Fruit fly (Drosophila melanogaster) whole organism, embryonic: ENCODE results near the gene mei-218.

Source experiments
- B-H2 ChIP-seq: fragments of 200-800 bp; sonication (Bioruptor generic); optimal IDR thresholded peaks from 2 replicates; lab custom pipeline; 2018; ENCODE audit warnings: missing biosample characterization, mild to moderate bottlenecking, missing genetic modification characterization
- Bdp1 ChIP-seq: fragments of 200-800 bp; sonication (Bioruptor generic); optimal IDR thresholded peaks from 3 replicates; lab custom pipeline; 2016; ENCODE audit warnings: missing biosample characterization, missing genetic modification characterization
- Bgb ChIP-seq: fragments of 200-800 bp; sonication (Bioruptor generic); IDR thresholded peaks from 2 replicates; pipeline ENCODE4 v1.3.6; 2022; ENCODE audit warnings: missing biosample characterization, missing genetic modification characterization; ENCODE audit not compliant: partially characterized antibody
- Blimp-1 ChIP-seq: fragments of 200-800 bp; sonication (Bioruptor generic); optimal IDR thresholded peaks from 3 replicates; lab custom pipeline; 2018; ENCODE audit warnings: missing biosample characterization, missing genetic modification characterization, mild to moderate bottlenecking, moderate library complexity, missing genetic modification reagents
- CG11085 ChIP-seq: fragments of 200-800 bp; sonication (Bioruptor generic); IDR thresholded peaks from 2 replicates; pipeline ENCODE4 v1.3.6; 2022; ENCODE audit warnings: missing biosample characterization, missing genetic modification characterization
- CG11456 ChIP-seq: fragments of 200-800 bp; sonication (Bioruptor generic); IDR thresholded peaks from 3 replicates; pipeline ENCODE4 v1.3.6; 2022; ENCODE audit warnings: missing biosample characterization, missing genetic modification characterization
- CG13287 ChIP-seq: fragments of 200-800 bp; sonication (Bioruptor generic); IDR thresholded peaks from 2 replicates; pipeline ENCODE4 v1.3.6; 2022; ENCODE audit warnings: missing biosample characterization, missing genetic modification characterization; ENCODE audit not compliant: partially characterized antibody
- CG17612 ChIP-seq: fragments of 200-800 bp; sonication (Bioruptor generic); IDR thresholded peaks from 2 replicates; pipeline ENCODE4 v1.3.6; 2022; ENCODE audit warnings: missing biosample characterization, missing genetic modification characterization
- CG3163 ChIP-seq: fragments of 200-800 bp; sonication (Bioruptor generic); optimal IDR thresholded peaks from 3 replicates; lab custom pipeline; 2016; ENCODE audit warnings: missing biosample characterization, missing genetic modification characterization
- CG32532 ChIP-seq: fragments of 200-800 bp; sonication (Bioruptor generic); IDR thresholded peaks from 2 replicates; pipeline ENCODE4 v1.3.6; 2022; ENCODE audit warnings: missing biosample characterization, missing genetic modification characterization
- CG34376 ChIP-seq: fragments of 200-800 bp; sonication (Bioruptor generic); optimal IDR thresholded peaks from 2 replicates; lab custom pipeline; 2018; ENCODE audit warnings: missing biosample characterization, mild to moderate bottlenecking, missing genetic modification characterization
- CG4328 ChIP-seq: fragments of 200-800 bp; sonication (Bioruptor generic); optimal IDR thresholded peaks from 3 replicates; lab custom pipeline; 2017; ENCODE audit warnings: missing biosample characterization, missing genetic modification reagents, missing genetic modification characterization
- CG6854 ChIP-seq: fragments of 200-800 bp; sonication (Bioruptor generic); optimal IDR thresholded peaks from 3 replicates; lab custom pipeline; 2017; ENCODE audit warnings: missing biosample characterization, mild to moderate bottlenecking, missing genetic modification characterization
- CG9876 ChIP-seq: fragments of 200-800 bp; sonication (Bioruptor generic); optimal IDR thresholded peaks from 2 replicates; lab custom pipeline; 2016; ENCODE audit warnings: missing biosample characterization, missing genetic modification characterization
- CG9932 ChIP-seq: fragments of 200-800 bp; sonication (Bioruptor generic); IDR thresholded peaks from 2 replicates; pipeline ENCODE4 v1.3.6; 2022; ENCODE audit warnings: missing biosample characterization, missing genetic modification characterization
- CrebB ChIP-seq: fragments of 200-800 bp; sonication (Bioruptor generic); optimal IDR thresholded peaks from 3 replicates; lab custom pipeline; 2018; ENCODE audit warnings: missing biosample characterization, mild to moderate bottlenecking, missing genetic modification characterization
- D19A ChIP-seq: fragments of 200-800 bp; optimal IDR thresholded peaks from 3 replicates; lab custom pipeline; 2019; ENCODE audit warnings: missing biosample characterization, mild to moderate bottlenecking, missing genetic modification characterization, moderate library complexity
- Dfd ChIP-seq, 2 experiments: fragments of >200 bp; optimal IDR thresholded peaks; 2 replicates each; lab custom pipeline; 2017; ENCODE audit warnings: missing biosample characterization in 2 of 2, missing genetic modification characterization in 2 of 2
- Doc2 ChIP-seq: fragments of 200-800 bp; sonication (Bioruptor generic); IDR thresholded peaks from 2 replicates; pipeline ENCODE4 v1.3.6; 2022; ENCODE audit warnings: missing biosample characterization, missing genetic modification characterization
- Dp ChIP-seq: fragments of 200-800 bp; sonication (Bioruptor generic); optimal IDR thresholded peaks from 2 replicates; lab custom pipeline; 2018; ENCODE audit warnings: missing biosample characterization, mild to moderate bottlenecking, missing genetic modification characterization, moderate library complexity
- Drgx ChIP-seq: fragments of 200-800 bp; sonication (Bioruptor generic); IDR thresholded peaks from 2 replicates; pipeline ENCODE4 v1.3.6; 2022; ENCODE audit warnings: missing biosample characterization, missing genetic modification characterization
- E2f2 ChIP-seq: fragments of 200-800 bp; sonication (Bioruptor generic); IDR thresholded peaks from 2 replicates; pipeline ENCODE4 v1.3.6; 2022; ENCODE audit warnings: missing biosample characterization, missing genetic modification characterization
- Ets65A ChIP-seq: fragments of 200-800 bp; sonication (Bioruptor generic); peaks from one replicate; lab custom pipeline; 2016; ENCODE audit warnings: missing biosample characterization, missing genetic modification characterization
- Hey ChIP-seq: fragments of 200-800 bp; sonication (Bioruptor generic); optimal IDR thresholded peaks from 3 replicates; lab custom pipeline; 2018; ENCODE audit warnings: missing biosample characterization, mild to moderate bottlenecking, missing genetic modification characterization
- Lim3 ChIP-seq: fragments of 200-800 bp; sonication (Bioruptor generic); IDR thresholded peaks from 2 replicates; pipeline ENCODE4 v1.3.6; 2022; ENCODE audit warnings: missing biosample characterization, missing genetic modification characterization
- NC2α ChIP-seq: fragments of 200-800 bp; sonication (Bioruptor generic); optimal IDR thresholded peaks from 2 replicates; lab custom pipeline; 2016; ENCODE audit warnings: missing biosample characterization, missing genetic modification characterization
- Ravus ChIP-seq: fragments of 200-800 bp; sonication (Bioruptor generic); IDR thresholded peaks from 2 replicates; pipeline ENCODE4 v1.3.6; 2022; ENCODE audit warnings: missing biosample characterization, missing genetic modification characterization
- Rfx ChIP-seq: fragments of 200-800 bp; sonication (Bioruptor generic); IDR thresholded peaks from 2 replicates; pipeline ENCODE4 v1.3.6; 2022; ENCODE audit warnings: missing biosample characterization, missing genetic modification characterization
- ase ChIP-seq: fragments of 200-800 bp; sonication (Bioruptor generic); IDR thresholded peaks from 3 replicates; pipeline ENCODE4 v1.3.6; 2022; ENCODE audit warnings: missing biosample characterization, missing genetic modification characterization
- bigmax ChIP-seq: fragments of 200-800 bp; sonication (Bioruptor generic); optimal IDR thresholded peaks from 2 replicates; lab custom pipeline; 2018; ENCODE audit warnings: missing biosample characterization, mild to moderate bottlenecking, missing genetic modification characterization
- cato ChIP-seq: fragments of 200-800 bp; sonication (Bioruptor generic); optimal IDR thresholded peaks from 2 replicates; lab custom pipeline; 2016; ENCODE audit warnings: missing biosample characterization, missing genetic modification characterization, borderline replicate concordance
- ci ChIP-seq: fragments of 200-800 bp; sonication (Bioruptor generic); IDR thresholded peaks from 3 replicates; pipeline ENCODE4 v1.3.6; 2022; ENCODE audit warnings: missing biosample characterization, missing genetic modification characterization
- dysf ChIP-seq: fragments of 200-800 bp; sonication (Bioruptor generic); IDR thresholded peaks from 3 replicates; pipeline ENCODE4 v1.3.6; 2022; ENCODE audit warnings: missing biosample characterization, missing genetic modification characterization
- fd96Cb ChIP-seq: fragments of 200-800 bp; sonication (Bioruptor generic); optimal IDR thresholded peaks from 2 replicates; lab custom pipeline; 2018; ENCODE audit warnings: missing biosample characterization, mild to moderate bottlenecking, missing genetic modification characterization, moderate library complexity
- grn ChIP-seq: fragments of 200-800 bp; sonication (Bioruptor generic); optimal IDR thresholded peaks from 3 replicates; lab custom pipeline; 2017; ENCODE audit warnings: missing biosample characterization, missing genetic modification characterization
- ind ChIP-seq: fragments of 200-800 bp; sonication (Bioruptor generic); optimal IDR thresholded peaks from 3 replicates; lab custom pipeline; 2016; ENCODE audit warnings: missing biosample characterization, missing genetic modification characterization
- jigr1 ChIP-seq: fragments of 200-800 bp; sonication (Bioruptor generic); IDR thresholded peaks from 3 replicates; pipeline ENCODE4 v1.3.6; 2022; ENCODE audit warnings: missing biosample characterization, missing genetic modification characterization
- jumu ChIP-seq: fragments of 200-800 bp; sonication (Bioruptor generic); optimal IDR thresholded peaks from 3 replicates; lab custom pipeline; 2016; ENCODE audit warnings: missing biosample characterization, missing genetic modification characterization
- lbe ChIP-seq: fragments of 200-800 bp; sonication (Bioruptor generic); optimal IDR thresholded peaks from 2 replicates; lab custom pipeline; 2016; ENCODE audit warnings: missing biosample characterization, mild to moderate bottlenecking, missing genetic modification characterization
- lilli ChIP-seq: fragments of 200-800 bp; sonication (Bioruptor generic); optimal IDR thresholded peaks from 3 replicates; lab custom pipeline; 2016; ENCODE audit warnings: missing biosample characterization, missing genetic modification characterization
- lola ChIP-seq, 3 experiments: fragments of >200 bp in 2 of 3; fragments of 200-800 bp in 1 of 3; sonication (Bioruptor generic) in 1 of 3; optimal IDR thresholded peaks; 2 replicates each; lab custom pipeline; 2017 to 2019; ENCODE audit warnings: missing biosample characterization in 3 of 3, missing genetic modification characterization in 3 of 3, mild to moderate bottlenecking in 1 of 3, moderate library complexity in 1 of 3
- luna ChIP-seq: fragments of 200-800 bp; sonication (Bioruptor generic); optimal IDR thresholded peaks from 2 replicates; lab custom pipeline; 2016; ENCODE audit warnings: missing biosample characterization, missing genetic modification characterization
- maf-S ChIP-seq: fragments of 200-800 bp; sonication (Bioruptor generic); optimal IDR thresholded peaks from 2 replicates; lab custom pipeline; 2016; ENCODE audit warnings: missing biosample characterization, missing genetic modification characterization
- pzg ChIP-seq: fragments of 200-800 bp; sonication (Bioruptor generic); optimal IDR thresholded peaks from 3 replicates; lab custom pipeline; 2018; ENCODE audit warnings: missing biosample characterization, mild to moderate bottlenecking, missing genetic modification characterization, moderate library complexity
- salm ChIP-seq: fragments of 200-800 bp; sonication (Bioruptor generic); optimal IDR thresholded peaks from 2 replicates; lab custom pipeline; 2018; ENCODE audit warnings: missing biosample characterization, mild to moderate bottlenecking, missing genetic modification characterization
- sd ChIP-seq: fragments of 200-800 bp; sonication (Bioruptor generic); optimal IDR thresholded peaks from 3 replicates; lab custom pipeline; 2018; ENCODE audit warnings: missing biosample characterization, mild to moderate bottlenecking, missing genetic modification characterization, moderate library complexity
- seq ChIP-seq: fragments of 200-800 bp; sonication (Bioruptor generic); IDR thresholded peaks from 2 replicates; pipeline ENCODE4 v1.3.6; 2022; ENCODE audit warnings: missing biosample characterization, missing genetic modification characterization
- sqz ChIP-seq: fragments of 200-800 bp; sonication (Bioruptor generic); optimal IDR thresholded peaks from 3 replicates; lab custom pipeline; 2018; ENCODE audit warnings: missing biosample characterization, mild to moderate bottlenecking, missing genetic modification characterization
- trh ChIP-seq: fragments of 200-800 bp; sonication (Bioruptor generic); optimal IDR thresholded peaks from 2 replicates; lab custom pipeline; 2016; ENCODE audit warnings: missing biosample characterization, missing genetic modification characterization
- wdn ChIP-seq: fragments of 200-800 bp; sonication (Bioruptor generic); IDR thresholded peaks from 2 replicates; pipeline ENCODE4 v1.3.6; 2022; ENCODE audit warnings: missing biosample characterization, missing genetic modification characterization

The mei-218 gene

dm6 chrX:17129733-17130466 lies 12.9 kb downstream of the mei-218 start (continued):
- peak; percentile 19 for TF ChIP-seq CrebB (tag; lab: Kevin White, UChicago)
- peak; percentile 73 for TF ChIP-seq seq (GFP tag; lab: Robert Waterston, UW)
- peak; percentile 68 for TF ChIP-seq sqz
- TF ChIP-seq ind (GFP tag; lab: Kevin White, UChicago) = peak; percentile 69
- peak; percentile 51 for TF ChIP-seq trh (GFP tag; lab: Kevin White, UChicago)
- TF ChIP-seq B-H2 = peak; percentile 13
- no peak for TF ChIP-seq Hey
- TF ChIP-seq maf-S (GFP tag; lab: Kevin White, UChicago) = no peak
- TF ChIP-seq Ets65A = peak; percentile 38
- TF ChIP-seq Drgx (GFP tag; lab: Robert Waterston, UW) = peak; percentile 57; the same call in 1 of the 2 replicates
- TF ChIP-seq Dp = no peak
- peak; percentile 48 for TF ChIP-seq lbe (GFP tag; lab: Kevin White, UChicago)
- TF ChIP-seq CG32532 (GFP tag; lab: Robert Waterston, UW) = peak; percentile 75
- TF ChIP-seq Blimp-1 = peak; percentile 84
- TF ChIP-seq ci (GFP tag; lab: Robert Waterston, UW) = peak; percentile 84; the same call in 2 of the 3 replicates
- no peak for TF ChIP-seq wdn (GFP tag; lab: Robert Waterston, UW)
- TF ChIP-seq CG13287 (GFP tag; lab: Robert Waterston, UW) = no peak
- TF ChIP-seq Rfx (GFP tag; lab: Robert Waterston, UW) = peak; percentile 83
- peak; percentile 83 for TF ChIP-seq D19A (tag; lab: Kevin White, UChicago)
- peak; percentile 81 for TF ChIP-seq ase (GFP tag; lab: Robert Waterston, UW)
- peak; percentile 71 for TF ChIP-seq salm (tag; lab: Kevin White, UChicago)
- peak; percentile 63 for TF ChIP-seq sd (tag; lab: Kevin White, UChicago)
- TF ChIP-seq NC2α (GFP tag; lab: Kevin White, UChicago) = no peak
- no peak for TF ChIP-seq luna
- TF ChIP-seq CG4328 (GFP tag; lab: Kevin White, UChicago) = peak; percentile 75
- no peak for TF ChIP-seq pzg
- no peak for TF ChIP-seq Bgb (GFP tag; lab: Robert Waterston, UW)
- peak; percentile 84 for TF ChIP-seq dysf (GFP tag; lab: Robert Waterston, UW)
- TF ChIP-seq cato (GFP tag; lab: Kevin White, UChicago) = peak; percentile 42
- peak; percentile 38 for TF ChIP-seq grn (GFP tag; lab: Kevin White, UChicago)
- peak; percentile 37 for TF ChIP-seq lilli (GFP tag; lab: Kevin White, UChicago)
- TF ChIP-seq lola (GFP tag; optimal IDR thresholded peaks at IDR 0.05; lab: Kevin White, UChicago) = peak in 1 of 3 experiments; percentile 69
- no peak for TF ChIP-seq jumu
- peak; percentile 63; the same call in 1 of the 2 replicates for TF ChIP-seq E2f2 (GFP tag; lab: Robert Waterston, UW)
- peak; percentile 42; the same call in 1 of the 2 replicates for TF ChIP-seq CG17612
- TF ChIP-seq fd96Cb (tag; lab: Kevin White, UChicago) = peak; percentile 80
- no peak for TF ChIP-seq bigmax (GFP tag; lab: Kevin White, UChicago)
- TF ChIP-seq CG11085 (GFP tag; lab: Robert Waterston, UW) = no peak
- TF ChIP-seq jigr1 (GFP tag; lab: Robert Waterston, UW) = no peak
- TF ChIP-seq CG9932 = no peak; the same call in none of the 2 replicates
- TF ChIP-seq Lim3 (GFP tag; lab: Robert Waterston, UW) = no peak; the same call in 1 of the 2 replicates
- peak; percentile 12 for TF ChIP-seq CG3163 (GFP tag; lab: Kevin White, UChicago)
- TF ChIP-seq Ravus (GFP tag; lab: Robert Waterston, UW) = peak; percentile 58
- TF ChIP-seq CG9876 (GFP tag; lab: Kevin White, UChicago) = no peak
- TF ChIP-seq Bdp1 (GFP tag; lab: Kevin White, UChicago) = no peak
- TF ChIP-seq CG6854 (GFP tag; lab: Kevin White, UChicago) = peak; percentile 72
- no peak for TF ChIP-seq Doc2 (GFP tag; lab: Robert Waterston, UW)
- peak; percentile 70; the same call in 1 of the 3 replicates for TF ChIP-seq CG11456 (GFP tag; lab: Robert Waterston, UW)
- TF ChIP-seq Dfd (GFP tag; optimal IDR thresholded peaks at IDR 0.05; lab: Kevin White, UChicago) = no peak
- TF ChIP-seq CG34376 (GFP tag; lab: Kevin White, UChicago) = peak; percentile 58
